Worm (Caenorhabditis elegans): ENCODE results near the gene T16A1.4.

DNA sequence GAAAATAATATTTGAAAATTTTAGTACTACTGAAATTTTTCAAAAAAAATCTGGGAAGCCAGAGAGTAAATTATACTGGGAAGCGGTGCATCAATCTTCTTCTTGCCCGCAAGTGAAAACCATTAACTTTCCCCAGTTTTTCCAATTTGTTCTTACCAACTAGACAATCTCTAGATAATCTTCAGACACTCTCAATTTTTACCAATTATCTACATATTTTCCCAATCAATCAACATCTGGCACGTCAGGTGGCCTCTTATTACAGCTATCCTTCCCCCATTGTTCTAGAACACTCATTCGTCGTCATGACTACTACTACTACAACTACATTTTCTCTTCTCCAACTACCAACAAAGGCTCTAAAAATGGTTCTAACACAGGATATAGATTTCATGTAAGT is 16.9 kb upstream of the T16A1.4 start, which contains the start of gene fbxb-6:
- TF ChIP-seq dao-5 (tag; optimal IDR thresholded peaks at IDR 0.05) (no peak), him-1 (tag; optimal IDR thresholded peaks at IDR 0.05) (no peak)
